Worm (Caenorhabditis elegans): ENCODE results near the gene F36H12.5.

DNA sequence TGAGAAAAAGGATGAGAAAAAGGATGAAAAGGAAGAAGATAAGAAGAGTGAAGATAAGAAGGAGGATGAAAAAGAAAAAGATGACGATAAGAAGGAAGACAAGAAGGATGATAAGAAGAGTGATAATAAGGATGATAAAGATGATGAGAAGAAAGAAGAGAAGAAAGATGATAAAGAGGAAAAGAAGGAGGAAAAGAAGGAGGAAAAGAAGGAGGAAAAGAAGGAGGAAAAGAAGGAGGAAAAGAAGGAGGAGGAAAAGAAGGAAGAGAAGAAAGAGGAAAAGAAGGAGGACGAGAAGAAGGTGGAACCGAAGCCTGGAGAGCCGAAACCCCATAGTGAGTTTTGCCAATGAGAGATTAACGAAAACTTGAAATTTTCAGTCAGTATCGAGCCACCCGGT, 6.8 kb downstream of the F36H12.5 start:
- TF ChIP-seq nhr-11 (tag; optimal IDR thresholded peaks at IDR 0.05) (no peak), ceh-34 (tag; optimal IDR thresholded peaks at IDR 0.05) (no peak), pha-2 (tag; optimal IDR thresholded peaks at IDR 0.05) (no peak), pqm-1 (tag; optimal IDR thresholded peaks at IDR 0.05) (no peak), pha-4 (tag; optimal IDR thresholded peaks at IDR 0.05) (no peak), sdc-2 (tag; optimal IDR thresholded peaks at IDR 0.05) (no peak), ceh-14 (tag; optimal IDR thresholded peaks at IDR 0.05) (no peak), ahr-1 (tag; optimal IDR thresholded peaks at IDR 0.05) (no peak), elt-4 (tag; optimal IDR thresholded peaks at IDR 0.05) (no peak)

Measured in whole organism, late embryonic.